Worm (Caenorhabditis elegans): Measurements from ENCODE around the gene srz-38.

srz-38 gene

DNA sequence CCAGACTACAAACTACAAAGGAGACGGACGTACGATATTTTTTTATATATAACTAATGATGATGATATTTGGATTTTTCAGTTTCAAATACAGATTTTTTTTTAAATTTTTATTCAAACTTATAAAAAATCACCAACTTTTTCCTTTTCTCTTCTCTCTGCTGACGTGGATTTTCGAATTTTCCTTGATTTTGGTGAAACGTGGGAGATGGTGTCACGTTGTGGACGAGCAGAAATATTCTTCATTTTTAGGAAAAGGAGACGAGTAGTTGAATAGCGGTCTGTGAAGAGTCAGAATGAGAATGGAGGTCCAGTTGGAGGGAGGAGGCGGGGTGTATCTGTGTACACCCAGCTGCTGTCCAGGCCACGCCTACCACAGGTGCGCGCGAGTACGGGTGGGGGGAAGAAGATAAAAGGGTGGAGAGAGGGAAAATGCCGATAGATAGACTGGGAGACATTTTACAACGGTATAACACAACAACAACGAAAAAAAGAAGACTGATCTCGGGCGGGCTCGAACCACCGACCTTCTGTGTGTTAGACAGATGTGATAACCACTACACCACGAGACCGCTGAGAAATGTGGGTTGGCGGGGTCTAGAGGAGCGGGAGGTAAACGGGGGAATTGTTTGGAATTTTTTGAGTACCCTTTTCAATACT is 46.9 kb downstream of the srz-38 start, which contains the start of gene Y7A9D.1 (continued):
- TF ChIP-seq K12H6.12 (tag; optimal IDR thresholded peaks at IDR 0.05) (peak; percentile 42), Y53G8AR.9 (GFP tag; conservative IDR thresholded peaks at IDR 0.05) (no peak; the same call in 1 of the 2 replicates), ztf-22 (GFP tag; optimal IDR thresholded peaks at IDR 0.05) (no peak), F33H1.4 (GFP tag; IDR thresholded peaks at IDR 0.05) (0 out of 2 replicates have a peak, but pooled peaks have one; percentile 15), die-1 (tag; optimal IDR thresholded peaks at IDR 0.05) (peak; percentile 39), F52B5.7 (tag; optimal IDR thresholded peaks at IDR 0.05) (no peak), hlh-12 (tag; optimal IDR thresholded peaks at IDR 0.05) (no peak), ztf-6 (GFP tag; IDR thresholded peaks at IDR 0.05) (no peak), snpc-1.3 (tag; optimal IDR thresholded peaks at IDR 0.05; ENCODE audit: insufficient read depth) (peak; percentile 84), aptf-3 (GFP tag; IDR thresholded peaks at IDR 0.05) (no peak), chd-7 (tag; optimal IDR thresholded peaks at IDR 0.05) (no peak), bed-1 (GFP tag; IDR thresholded peaks at IDR 0.05) (no peak), ceh-91 (GFP tag; IDR thresholded peaks at IDR 0.05) (0 out of 2 replicates have a peak, but pooled peaks have one; percentile 44), snpc-1.1 (tag; optimal IDR thresholded peaks at IDR 0.05; ENCODE audit: insufficient read depth) (no peak), lsy-27 (tag; optimal IDR thresholded peaks at IDR 0.05; ENCODE audit: borderline replicate concordance, insufficient read depth) (no peak), unc-130 (GFP tag; optimal IDR thresholded peaks at IDR 0.05) (no peak), madf-10 (tag; optimal IDR thresholded peaks at IDR 0.05) (peak; percentile 43), ZK185.1 (tag; optimal IDR thresholded peaks at IDR 0.05; ENCODE audit: poor library complexity, severe bottlenecking) (peak; percentile 49), ceh-40 (GFP tag; IDR thresholded peaks at IDR 0.05) (no peak), hmg-20 (GFP tag; IDR thresholded peaks at IDR 0.05) (0 out of 2 replicates have a peak, but pooled peaks have one; percentile 70), F37B4.10 (GFP tag; IDR thresholded peaks at IDR 0.05) (0 out of 2 replicates have a peak, but pooled peaks have one; percentile 49), let-526 (GFP tag; IDR thresholded peaks at IDR 0.05) (peak; percentile 62; the same call in 1 of the 2 replicates), dpl-1 (GFP tag; optimal IDR thresholded peaks at IDR 0.05) (no peak), ceh-79 (tag; optimal IDR thresholded peaks at IDR 0.05) (no peak), mel-28 (tag; optimal IDR thresholded peaks at IDR 0.05; ENCODE audit: borderline replicate concordance) (no peak), nhr-27 (tag; optimal IDR thresholded peaks at IDR 0.05) (no peak), dpff-1 (tag; optimal IDR thresholded peaks at IDR 0.05) (no peak), B0019.2 (GFP tag; conservative IDR thresholded peaks at IDR 0.05) (no peak), C06A6.2 (GFP tag; conservative IDR thresholded peaks at IDR 0.05) (no peak), somi-1 (GFP tag; optimal IDR thresholded peaks at IDR 0.05) (no peak), dox-1 (GFP tag; IDR thresholded peaks at IDR 0.05) (no peak), nhr-179 (tag; optimal IDR thresholded peaks at IDR 0.05) (no peak), lsl-1 (GFP tag; optimal IDR thresholded peaks at IDR 0.05) (peak; percentile 22), attf-6 (GFP tag; IDR thresholded peaks at IDR 0.05) (peak; percentile 99), ama-1 (optimal IDR thresholded peaks at IDR 0.05) (no peak), ama-1 (GFP tag; optimal IDR thresholded peaks at IDR 0.05) (peak in 1 of 2 experiments; percentile 59), tlf-1 (GFP tag; optimal IDR thresholded peaks at IDR 0.05) (peak; percentile 47), lin-54 (GFP tag; optimal IDR thresholded peaks at IDR 0.05) (no peak), hrde-1 (tag; optimal IDR thresholded peaks at IDR 0.05; ENCODE audit: borderline replicate concordance) (peak; percentile 41), K11D2.4 (GFP tag; IDR thresholded peaks at IDR 0.05) (no peak), ceh-100 (GFP tag; IDR thresholded peaks at IDR 0.05) (0 out of 2 replicates have a peak, but pooled peaks have one; percentile 22), tbx-9 (tag; optimal IDR thresholded peaks at IDR 0.05; ENCODE audit: borderline replicate concordance) (no peak), nhr-120 (GFP tag; IDR thresholded peaks at IDR 0.05) (no peak), rpc-1 (optimal IDR thresholded peaks at IDR 0.05) (peak; percentile 74), rpc-1 (tag; optimal IDR thresholded peaks at IDR 0.05) (peak; percentile 79), C17E4.6 (GFP tag; IDR thresholded peaks at IDR 0.05) (0 out of 2 replicates have a peak, but pooled peaks have one; percentile 36), lin-26 (GFP tag; IDR thresholded peaks at IDR 0.05) (peak; percentile 85)
